Worm (Caenorhabditis elegans) whole organism, young adult: ENCODE data around the gene dgk-2.

Source experiments
- D2030.7 ChIP-seq: fragments of 200-800 bp; sonication (Bioruptor generic); IDR thresholded peaks from 2 replicates; pipeline ENCODE4 v1.3.6; 2022; ENCODE audit warnings: missing genetic modification reagents, missing genetic modification characterization, missing compliant biosample characterization
- F10E7.11 ChIP-seq: sonication (generic microtip); optimal IDR thresholded peaks from 2 replicates; lab custom pipeline; 2017; ENCODE audit warnings: mild to moderate bottlenecking, missing genetic modification characterization, moderate library complexity, missing compliant biosample characterization
- F57A8.1 ChIP-seq: fragments of 200-800 bp; sonication (Bioruptor generic); optimal IDR thresholded peaks from 2 replicates; lab custom pipeline; 2018; ENCODE audit warnings: mild to moderate bottlenecking, missing genetic modification characterization, moderate library complexity, missing compliant biosample characterization
- Y53F4B.3 ChIP-seq: fragments of 200-800 bp; sonication (Bioruptor generic); IDR thresholded peaks from 2 replicates; pipeline ENCODE4 v1.3.6; 2022; ENCODE audit warnings: missing genetic modification reagents, missing genetic modification characterization, missing compliant biosample characterization
- sptf-2 ChIP-seq: fragments of 200-800 bp; sonication (Bioruptor generic); optimal IDR thresholded peaks from 2 replicates; lab custom pipeline; 2018; ENCODE audit warnings: mild to moderate bottlenecking, missing genetic modification characterization, missing compliant biosample characterization

- no peak for TF ChIP-seq D2030.7
- TF ChIP-seq sptf-2 = no peak
- no peak for TF ChIP-seq Y53F4B.3 (GFP tag; lab: Robert Waterston, UW)
- TF ChIP-seq F10E7.11 = no peak
- TF ChIP-seq F57A8.1 (GFP tag; lab: Kevin White, UChicago) = no peak
Observed at ce11 chrX:4464367-4464766, 39.8 kb downstream of the dgk-2 start.
